Fruit fly (Drosophila melanogaster) whole organism, adult: ENCODE measurements around the gene mtTFB1.

Source experiments
- CG12768 ChIP-seq: fragments of 200-800 bp; sonication (Bioruptor generic); optimal IDR thresholded peaks from 2 replicates; lab custom pipeline; 2017; ENCODE audit warnings: missing biosample characterization, missing genetic modification characterization, mild to moderate bottlenecking, moderate library complexity, missing genetic modification reagents
- CG33017 ChIP-seq: fragments of 200-800 bp; sonication (Bioruptor generic); optimal IDR thresholded peaks from 2 replicates; lab custom pipeline; 2018; ENCODE audit warnings: missing biosample characterization, mild to moderate bottlenecking, missing genetic modification characterization, moderate library complexity
- CG7101 ChIP-seq: fragments of 200-800 bp; sonication (Bioruptor generic); optimal IDR thresholded peaks from 2 replicates; lab custom pipeline; 2018; ENCODE audit warnings: missing biosample characterization, mild to moderate bottlenecking, missing genetic modification characterization, moderate library complexity
- Clk ChIP-seq: fragments of 200-800 bp; sonication (Bioruptor generic); optimal IDR thresholded peaks from 2 replicates; lab custom pipeline; 2017; ENCODE audit warnings: missing biosample characterization, missing genetic modification characterization
- toe ChIP-seq: fragments of 200-800 bp; sonication (Bioruptor generic); optimal IDR thresholded peaks from 2 replicates; lab custom pipeline; 2016; ENCODE audit warnings: missing biosample characterization, missing genetic modification characterization

- TF ChIP-seq CG33017 (tag; lab: Kevin White, UChicago) = no peak
- no peak for TF ChIP-seq Clk
- TF ChIP-seq CG12768 (GFP tag; lab: Kevin White, UChicago) = no peak
- TF ChIP-seq CG7101 (tag; lab: Kevin White, UChicago) = no peak
- no peak for TF ChIP-seq toe
Measured at dm6 chr3L:11716899-11717298, 8.1 kb downstream of the mtTFB1 start.
